Worm (Caenorhabditis elegans): ENCODE data around the gene C25F9.5.

- TF ChIP-seq mcd-1 (GFP tag; IDR thresholded peaks at IDR 0.05), result no peak
- TF ChIP-seq C17E4.6 (GFP tag; IDR thresholded peaks at IDR 0.05), result no peak
- no peak for TF ChIP-seq efl-1 (GFP tag; optimal IDR thresholded peaks at IDR 0.05)
- no peak for TF ChIP-seq gei-17 (GFP tag; optimal IDR thresholded peaks at IDR 0.05)
- no peak for TF ChIP-seq B0261.1 (tag; optimal IDR thresholded peaks at IDR 0.05)
- TF ChIP-seq F39B2.1 (GFP tag; IDR thresholded peaks at IDR 0.05), result no peak
- TF ChIP-seq snpc-4 (GFP tag; optimal IDR thresholded peaks at IDR 0.05), result no peak
- no peak for TF ChIP-seq snpc-4 (tag; optimal IDR thresholded peaks at IDR 0.05)
- no peak for TF ChIP-seq lir-1 (GFP tag; conservative IDR thresholded peaks at IDR 0.05)
- TF ChIP-seq ztf-25 (GFP tag; IDR thresholded peaks at IDR 0.05), result no peak
- no peak for TF ChIP-seq F55B11.4 (tag; optimal IDR thresholded peaks at IDR 0.05; ENCODE audit: borderline replicate concordance, insufficient read depth)
- no peak for TF ChIP-seq rcor-1 (GFP tag; IDR thresholded peaks at IDR 0.05)
Observed at ce11 chrV:19431036-19431435, 20.4 kb upstream of the C25F9.5 start, which contains the start of gene srw-85.
